Fruit fly (Drosophila melanogaster) whole organism: ENCODE results near the gene Cys.

Experiments used
- CG8478 ChIP-seq: fragments of >200 bp; optimal IDR thresholded peaks from 2 replicates; lab custom pipeline; 2018; ENCODE audit warnings: inconsistent platforms
- EcR ChIP-seq, 2 experiments: fragments of >200 bp; optimal IDR thresholded peaks; 2 replicates each; lab custom pipeline; 2017; ENCODE audit warnings: missing biosample characterization in 2 of 2, missing genetic modification characterization in 2 of 2, missing genetic modification reagents in 2 of 2
- pan ChIP-seq: fragments of >200 bp; optimal IDR thresholded peaks from 2 replicates; lab custom pipeline; 2017
- usp ChIP-seq: fragments of >200 bp; optimal IDR thresholded peaks from 2 replicates; lab custom pipeline; 2017; ENCODE audit warnings: missing biosample characterization, missing genetic modification characterization, mixed read lengths

DNA sequence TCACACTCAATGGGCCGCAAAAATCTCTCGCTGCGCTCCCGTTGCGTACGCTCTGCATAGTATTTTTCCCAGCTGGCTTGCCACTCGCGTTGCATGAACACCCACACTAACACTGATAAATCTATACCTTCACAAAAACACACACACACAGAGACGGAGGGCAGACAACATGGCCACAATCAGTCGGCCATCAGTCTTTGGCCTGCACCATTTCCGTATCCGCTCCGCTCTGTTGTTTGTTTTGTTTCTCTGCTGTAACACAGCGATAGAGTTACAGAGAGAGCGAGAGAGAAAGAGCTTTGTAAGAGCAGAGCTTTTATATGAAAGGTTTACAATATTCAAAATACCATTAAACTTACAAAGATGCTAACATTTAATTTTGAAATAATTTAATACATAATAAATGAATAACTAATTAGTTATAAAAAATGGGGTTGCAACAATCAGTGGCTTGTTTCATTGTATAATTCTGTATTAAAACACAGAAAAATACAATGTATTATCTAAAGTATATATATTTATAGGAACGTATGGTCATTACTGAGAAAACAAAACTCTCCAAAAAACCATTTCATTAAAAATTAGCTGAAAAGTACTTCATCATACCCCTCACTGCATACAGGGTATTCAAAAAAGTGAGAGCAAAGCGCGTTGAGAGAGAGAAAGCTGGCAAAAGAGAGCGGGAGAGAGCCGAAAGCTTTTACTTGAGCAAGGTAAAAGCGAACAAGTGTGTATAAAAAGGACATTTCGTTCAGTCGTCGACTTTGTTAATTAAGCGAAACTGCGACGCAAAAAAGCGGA, 39.6 kb upstream of the Cys start, which contains the start of gene CG14853:
- no peak for TF ChIP-seq usp
- no peak for TF ChIP-seq CG8478 (lab: Kevin White, UChicago)
- TF ChIP-seq EcR (GFP tag; optimal IDR thresholded peaks at IDR 0.05; lab: Kevin White, UChicago), result no peak
- TF ChIP-seq pan (lab: Kevin White, UChicago), result peak; percentile 58
